Worm (Caenorhabditis elegans) whole organism, young adult: ENCODE data around the gene W01C9.2.

ENCODE experiments used
- B0019.2 ChIP-seq: fragments of 200-800 bp; sonication (Bioruptor generic); conservative IDR thresholded peaks from 2 replicates; pipeline ENCODE4 v1.3.6; 2022; ENCODE audit warnings: missing genetic modification reagents, missing genetic modification characterization, missing compliant biosample characterization
- B0261.1 ChIP-seq: sonication (generic microtip); optimal IDR thresholded peaks from 2 replicates; lab custom pipeline; 2016; ENCODE audit warnings: mild to moderate bottlenecking, missing genetic modification characterization, moderate library complexity, missing compliant biosample characterization
- C17E4.6 ChIP-seq: fragments of 200-800 bp; sonication (Bioruptor generic); IDR thresholded peaks from 2 replicates; pipeline ENCODE4 v1.3.6; 2022; ENCODE audit warnings: missing genetic modification reagents, missing genetic modification characterization, missing compliant biosample characterization
- F37B4.10 ChIP-seq: fragments of 200-800 bp; sonication (Bioruptor generic); IDR thresholded peaks from 2 replicates; pipeline ENCODE4 v1.3.6; 2022; ENCODE audit warnings: missing genetic modification characterization, missing compliant biosample characterization
- F39B2.1 ChIP-seq: fragments of 200-800 bp; sonication (Bioruptor generic); IDR thresholded peaks from 2 replicates; pipeline ENCODE4 v1.3.6; 2022; ENCODE audit warnings: missing genetic modification reagents, missing genetic modification characterization, missing compliant biosample characterization
- K12H6.12 ChIP-seq: fragments of 200-800 bp; sonication (Bioruptor generic); optimal IDR thresholded peaks from 2 replicates; lab custom pipeline; 2018; ENCODE audit warnings: mild to moderate bottlenecking, missing genetic modification characterization, missing compliant biosample characterization
- T07F8.4 ChIP-seq: sonication (generic microtip); optimal IDR thresholded peaks from 2 replicates; lab custom pipeline; 2016; ENCODE audit warnings: mild to moderate bottlenecking, missing genetic modification characterization, moderate library complexity, missing compliant biosample characterization
- T26A5.8 ChIP-seq: sonication (generic microtip); optimal IDR thresholded peaks from 2 replicates; lab custom pipeline; 2016; ENCODE audit warnings: missing genetic modification characterization, missing compliant biosample characterization
- ZK185.1 ChIP-seq: sonication (generic microtip); optimal IDR thresholded peaks from 2 replicates; lab custom pipeline; 2016; ENCODE audit warnings: mild to moderate bottlenecking, missing genetic modification characterization, missing compliant biosample characterization; ENCODE audit not compliant: poor library complexity, severe bottlenecking
- athp-1 ChIP-seq: sonication (generic microtip); optimal IDR thresholded peaks from 2 replicates; lab custom pipeline; 2017; ENCODE audit warnings: mild to moderate bottlenecking, missing genetic modification characterization, missing compliant biosample characterization
- attf-3 ChIP-seq: fragments of 200-800 bp; sonication (Bioruptor generic); conservative IDR thresholded peaks from 2 replicates; pipeline ENCODE4 v1.3.6; 2022; ENCODE audit warnings: missing genetic modification reagents, missing genetic modification characterization, missing compliant biosample characterization
- bed-1 ChIP-seq: fragments of 200-800 bp; sonication (Bioruptor generic); IDR thresholded peaks from 2 replicates; pipeline ENCODE4 v1.3.6; 2022; ENCODE audit warnings: missing genetic modification reagents, missing genetic modification characterization, missing compliant biosample characterization
- bed-2 ChIP-seq: fragments of 200-800 bp; sonication (Bioruptor generic); IDR thresholded peaks from 2 replicates; pipeline ENCODE4 v1.3.6; 2022; ENCODE audit warnings: missing genetic modification reagents, missing genetic modification characterization, missing compliant biosample characterization
- ccch-3 ChIP-seq: fragments of 200-800 bp; sonication (Bioruptor generic); optimal IDR thresholded peaks from 2 replicates; lab custom pipeline; 2018; ENCODE audit warnings: mild to moderate bottlenecking, missing genetic modification characterization, missing compliant biosample characterization
- ceh-100 ChIP-seq: fragments of 200-800 bp; sonication (Bioruptor generic); IDR thresholded peaks from 2 replicates; pipeline ENCODE4 v1.3.6; 2022; ENCODE audit warnings: missing genetic modification reagents, missing genetic modification characterization, missing compliant biosample characterization
- ceh-27 ChIP-seq: fragments of 200-800 bp; sonication (Bioruptor generic); optimal IDR thresholded peaks from 2 replicates; lab custom pipeline; 2018; ENCODE audit warnings: mild to moderate bottlenecking, missing genetic modification characterization, moderate library complexity, missing compliant biosample characterization
- ceh-79 ChIP-seq: sonication (generic microtip); optimal IDR thresholded peaks from 2 replicates; lab custom pipeline; 2017; ENCODE audit warnings: mild to moderate bottlenecking, missing genetic modification characterization, missing compliant biosample characterization
- egl-44 ChIP-seq: fragments of 200-800 bp; sonication (Bioruptor generic); IDR thresholded peaks from 2 replicates; pipeline ENCODE4 v1.3.6; 2022; ENCODE audit warnings: missing genetic modification reagents, missing genetic modification characterization, missing compliant biosample characterization
- ets-4 ChIP-seq: fragments of 200-800 bp; sonication (Bioruptor generic); optimal IDR thresholded peaks from 2 replicates; lab custom pipeline; 2018; ENCODE audit warnings: mild to moderate bottlenecking, missing genetic modification characterization, missing compliant biosample characterization
- hmg-1.2 ChIP-seq: fragments of 200-800 bp; sonication (Bioruptor generic); IDR thresholded peaks from 2 replicates; pipeline ENCODE4 v1.3.6; 2022; ENCODE audit warnings: missing genetic modification reagents, missing genetic modification characterization, missing compliant biosample characterization
- let-526 ChIP-seq: fragments of 200-800 bp; sonication (Bioruptor generic); IDR thresholded peaks from 2 replicates; pipeline ENCODE4 v1.3.6; 2022; ENCODE audit warnings: missing genetic modification reagents, missing genetic modification characterization, missing compliant biosample characterization
- lin-54 ChIP-seq: fragments of 200-800 bp; sonication (Bioruptor generic); optimal IDR thresholded peaks from 2 replicates; lab custom pipeline; 2018; ENCODE audit warnings: mild to moderate bottlenecking, missing genetic modification characterization, missing compliant biosample characterization
- lsl-1 ChIP-seq: fragments of 200-800 bp; sonication (Bioruptor generic); optimal IDR thresholded peaks from 2 replicates; lab custom pipeline; 2018; ENCODE audit warnings: mild to moderate bottlenecking, missing genetic modification characterization, moderate library complexity, missing compliant biosample characterization
- madf-3 ChIP-seq: fragments of 200-800 bp; sonication (Bioruptor generic); IDR thresholded peaks from 2 replicates; pipeline ENCODE4 v1.3.6; 2022; ENCODE audit warnings: missing genetic modification reagents, missing genetic modification characterization, missing compliant biosample characterization
- madf-6 ChIP-seq: fragments of 200-800 bp; sonication (Bioruptor generic); IDR thresholded peaks from 2 replicates; pipeline ENCODE4 v1.3.6; 2022; ENCODE audit warnings: missing genetic modification reagents, missing genetic modification characterization, missing compliant biosample characterization
- mes-4 ChIP-seq: sonication (generic microtip); optimal IDR thresholded peaks from 2 replicates; lab custom pipeline; 2016; ENCODE audit warnings: missing genotype, missing genetic modification characterization, missing compliant biosample characterization
- nfyb-1 ChIP-seq: fragments of 200-800 bp; sonication (Bioruptor generic); IDR thresholded peaks from 2 replicates; pipeline ENCODE4 v1.3.6; 2022; ENCODE audit warnings: missing genetic modification reagents, missing genetic modification characterization, missing compliant biosample characterization
- nhr-120 ChIP-seq: fragments of 200-800 bp; sonication (Bioruptor generic); IDR thresholded peaks from 2 replicates; pipeline ENCODE4 v1.3.6; 2022; ENCODE audit warnings: missing genetic modification characterization, missing compliant biosample characterization
- pbrm-1 ChIP-seq: fragments of 200-800 bp; sonication (Bioruptor generic); IDR thresholded peaks from 2 replicates; pipeline ENCODE4 v1.3.6; 2022; ENCODE audit warnings: missing genetic modification reagents, missing genetic modification characterization, missing compliant biosample characterization
- rpc-1 ChIP-seq, 2 experiments: fragments of 150-350 bp in 1 of 2; sonication (generic microtip) in 1 of 2; optimal IDR thresholded peaks; 2 replicates each; lab custom pipeline; 2014 to 2018; ENCODE audit warnings: missing biosample characterization in 1 of 2, missing genetic modification characterization in 1 of 2, missing genetic modification reagents in 1 of 2, missing genotype in 1 of 2
- sea-2 ChIP-seq: fragments of 200-800 bp; sonication (Bioruptor generic); IDR thresholded peaks from 2 replicates; pipeline ENCODE4 v1.3.6; 2022; ENCODE audit warnings: missing genetic modification characterization, missing compliant biosample characterization
- snpc-1.3 ChIP-seq: sonication (generic microtip); optimal IDR thresholded peaks from 2 replicates; lab custom pipeline; 2017; ENCODE audit warnings: missing genetic modification characterization, mild to moderate bottlenecking, missing compliant biosample characterization, antibody characterized with exemption, moderate library complexity, missing genotype, missing genetic modification reagents; ENCODE audit not compliant: insufficient read depth
- tlf-1 ChIP-seq: fragments of 200-800 bp; sonication (Bioruptor generic); optimal IDR thresholded peaks from 2 replicates; lab custom pipeline; 2018; ENCODE audit warnings: mild to moderate bottlenecking, missing genetic modification characterization, missing compliant biosample characterization
- unc-62 ChIP-seq: fragments of 150-350 bp; optimal IDR thresholded peaks from 2 replicates; lab custom pipeline; 2014; ENCODE audit warnings: missing biosample characterization, missing genetic modification reagents, missing genetic modification characterization
- ztf-22 ChIP-seq: fragments of 200-800 bp; sonication (Bioruptor generic); optimal IDR thresholded peaks from 2 replicates; lab custom pipeline; 2018; ENCODE audit warnings: mild to moderate bottlenecking, missing genetic modification characterization, moderate library complexity, missing compliant biosample characterization
- ztf-26 ChIP-seq: sonication (generic microtip); optimal IDR thresholded peaks from 2 replicates; lab custom pipeline; 2017; ENCODE audit warnings: missing genetic modification characterization, missing compliant biosample characterization

Gene W01C9.2

ce11 chrII:8551100-8551499, 14.9 kb downstream of the W01C9.2 start:
- TF ChIP-seq B0261.1 (tag; lab: Kevin White, UChicago) (no peak), F39B2.1 (GFP tag; lab: Robert Waterston, UW) (no peak), athp-1 (tag; lab: Kevin White, UChicago) (no peak), nfyb-1 (GFP tag; lab: Robert Waterston, UW) (no peak)

DNA sequence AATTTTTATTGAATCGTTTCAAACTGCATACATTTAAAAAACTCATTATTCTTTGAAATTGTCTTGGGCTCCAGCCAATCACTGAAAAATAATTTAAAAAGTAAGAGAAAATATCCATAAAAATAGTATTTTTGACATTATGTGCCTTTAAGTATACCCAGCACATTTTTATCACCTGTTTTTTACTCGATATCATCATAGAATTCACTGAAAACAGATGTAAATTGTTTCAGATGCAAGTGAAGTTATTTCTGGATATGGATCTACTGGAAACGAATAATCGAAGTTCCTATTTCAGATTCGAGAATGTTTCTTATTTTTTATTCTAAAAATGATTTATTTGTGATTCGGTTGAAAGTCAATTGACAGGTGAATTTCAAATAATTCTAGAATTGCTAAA, 18.4 kb downstream of the W01C9.2 start:
- TF ChIP-seq pbrm-1 (GFP tag; lab: Robert Waterston, UW) (no peak), F37B4.10 (no peak), hmg-1.2 (GFP tag; lab: Robert Waterston, UW) (no peak), bed-2 (GFP tag; lab: Robert Waterston, UW) (no peak), bed-1 (GFP tag; lab: Robert Waterston, UW) (no peak), unc-62 (GFP tag; lab: Kevin White, UChicago) (no peak), ceh-100 (no peak), B0019.2 (GFP tag; lab: Robert Waterston, UW) (no peak), let-526 (GFP tag; lab: Robert Waterston, UW) (no peak), tlf-1 (GFP tag; lab: Kevin White, UChicago) (no peak), ztf-26 (tag; lab: Kevin White, UChicago) (no peak), ZK185.1 (tag; lab: Kevin White, UChicago) (no peak), snpc-1.3 (no peak), mes-4 (tag; lab: Kevin White, UChicago) (no peak), ceh-27 (GFP tag; lab: Kevin White, UChicago) (no peak), rpc-1 (optimal IDR thresholded peaks at IDR 0.05; lab: Kevin White, UChicago) (no peak), rpc-1 (tag; optimal IDR thresholded peaks at IDR 0.05; lab: Kevin White, UChicago) (no peak)

DNA sequence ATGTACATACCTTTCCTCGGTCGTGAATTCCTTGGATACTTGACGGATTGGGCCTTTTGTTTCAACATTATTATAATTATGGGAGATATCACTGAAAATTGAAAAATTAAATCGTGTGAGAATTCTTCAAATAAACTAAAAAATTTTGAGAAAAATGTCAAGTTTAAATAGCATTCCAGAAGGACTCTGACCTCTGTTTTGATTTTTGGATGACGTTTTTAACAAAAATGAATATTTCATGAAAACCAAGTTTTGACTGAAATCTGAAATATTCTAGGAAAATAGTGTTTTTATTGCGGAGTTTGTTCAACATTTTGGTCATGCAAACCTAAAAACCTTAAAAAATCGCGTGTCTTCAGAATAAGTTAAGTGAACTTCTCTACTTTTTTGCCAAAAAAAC, 20.0 kb downstream of the W01C9.2 start, which contains the start of gene glb-27:
Gene glb-27, minus strand, starts transcription at position 101 of the 400 bp plus-strand sequence.
- TF ChIP-seq nhr-120 (GFP tag; lab: Robert Waterston, UW) (no peak), madf-6 (GFP tag; lab: Robert Waterston, UW) (no peak), ets-4 (no peak), madf-3 (no peak), T07F8.4 (tag; lab: Kevin White, UChicago) (no peak), T26A5.8 (tag; lab: Kevin White, UChicago) (no peak), attf-3 (GFP tag; lab: Robert Waterston, UW) (no peak), tlf-1 (GFP tag; lab: Kevin White, UChicago) (no peak), ceh-79 (tag; lab: Kevin White, UChicago) (no peak), sea-2 (GFP tag; lab: Robert Waterston, UW) (no peak), F39B2.1 (GFP tag; lab: Robert Waterston, UW) (no peak), ccch-3 (no peak), C17E4.6 (GFP tag; lab: Robert Waterston, UW) (no peak), lsl-1 (GFP tag; lab: Kevin White, UChicago) (no peak), egl-44 (GFP tag; lab: Robert Waterston, UW) (no peak), ztf-22 (GFP tag; lab: Kevin White, UChicago) (no peak), lin-54 (GFP tag; lab: Kevin White, UChicago) (no peak), snpc-1.3 (no peak), K12H6.12 (tag; lab: Kevin White, UChicago) (no peak)
